Worm (Caenorhabditis elegans) whole organism, late embryonic: ENCODE measurements around the gene srt-32.

Experiments
- F13H6.1 ChIP-seq: sonication (generic microtip); optimal IDR thresholded peaks from 2 replicates; lab custom pipeline; 2016; ENCODE audit warnings: missing genetic modification characterization, missing compliant biosample characterization
- Y22D7AL.16 ChIP-seq: sonication (generic microtip); optimal IDR thresholded peaks from 2 replicates; lab custom pipeline; 2016; ENCODE audit warnings: missing genetic modification characterization, missing compliant biosample characterization
- ceh-19 ChIP-seq: fragments of 200-800 bp; sonication (Bioruptor generic); optimal IDR thresholded peaks from 2 replicates; lab custom pipeline; 2018; ENCODE audit warnings: mild to moderate bottlenecking, missing genetic modification characterization, missing compliant biosample characterization
- ceh-22 ChIP-seq: sonication (generic microtip); optimal IDR thresholded peaks from 2 replicates; lab custom pipeline; 2017; ENCODE audit warnings: missing biosample characterization, missing genetic modification characterization
- ceh-30 ChIP-seq: fragments of 150-350 bp; optimal IDR thresholded peaks from 2 replicates; lab custom pipeline; 2014; ENCODE audit warnings: missing biosample characterization, missing genetic modification characterization
- ceh-48 ChIP-seq: sonication (generic microtip); optimal IDR thresholded peaks from 2 replicates; lab custom pipeline; 2016; ENCODE audit warnings: missing genetic modification characterization, inconsistent platforms, missing compliant biosample characterization
- ceh-9 ChIP-seq: sonication (generic microtip); optimal IDR thresholded peaks from 2 replicates; lab custom pipeline; 2016; ENCODE audit warnings: mild to moderate bottlenecking, missing genetic modification characterization, inconsistent platforms, missing compliant biosample characterization
- che-1 ChIP-seq: sonication (generic microtip); optimal IDR thresholded peaks from 2 replicates; lab custom pipeline; 2016; ENCODE audit warnings: mild to moderate bottlenecking, missing genetic modification characterization, missing compliant biosample characterization
- dve-1 ChIP-seq: sonication (generic microtip); optimal IDR thresholded peaks from 2 replicates; lab custom pipeline; 2017; ENCODE audit warnings: antibody characterized with exemption, mild to moderate bottlenecking, missing genetic modification characterization, missing compliant biosample characterization
- elt-2 ChIP-seq: sonication (generic microtip); optimal IDR thresholded peaks from 2 replicates; lab custom pipeline; 2016; ENCODE audit warnings: missing genetic modification reagents, missing genetic modification characterization, missing compliant biosample characterization
- fax-1 ChIP-seq: sonication (generic microtip); optimal IDR thresholded peaks from 2 replicates; lab custom pipeline; 2016; ENCODE audit warnings: missing genotype, missing genetic modification characterization, missing compliant biosample characterization
- fkh-10 ChIP-seq: fragments of 150-350 bp; optimal IDR thresholded peaks from 2 replicates; lab custom pipeline; 2014; ENCODE audit warnings: missing biosample characterization, missing genetic modification reagents, missing genetic modification characterization
- hlh-13 ChIP-seq: fragments of 200-800 bp; sonication (Bioruptor generic); optimal IDR thresholded peaks from 2 replicates; lab custom pipeline; 2018; ENCODE audit warnings: mild to moderate bottlenecking, missing genetic modification characterization, missing compliant biosample characterization
- hlh-15 ChIP-seq: sonication (generic microtip); optimal IDR thresholded peaks from 2 replicates; lab custom pipeline; 2016; ENCODE audit warnings: missing genetic modification characterization, missing compliant biosample characterization
- hlh-6 ChIP-seq: sonication (generic microtip); optimal IDR thresholded peaks from 2 replicates; lab custom pipeline; 2016; ENCODE audit warnings: missing genotype, missing genetic modification characterization, missing compliant biosample characterization
- hlh-8 ChIP-seq: sonication (generic microtip); optimal IDR thresholded peaks from 2 replicates; lab custom pipeline; 2016; ENCODE audit warnings: missing genotype, missing genetic modification characterization, missing compliant biosample characterization
- lin-11 ChIP-seq: fragments of 200-800 bp; sonication (Bioruptor generic); optimal IDR thresholded peaks from 2 replicates; lab custom pipeline; 2018; ENCODE audit warnings: mild to moderate bottlenecking, missing genetic modification characterization, missing compliant biosample characterization
- nfya-1 ChIP-seq: sonication (generic microtip); optimal IDR thresholded peaks from 2 replicates; lab custom pipeline; 2017; ENCODE audit warnings: missing genetic modification characterization, mild to moderate bottlenecking, missing compliant biosample characterization, antibody characterized with exemption, moderate library complexity
- nhr-11 ChIP-seq: fragments of 150-350 bp; optimal IDR thresholded peaks from 2 replicates; lab custom pipeline; 2014; ENCODE audit warnings: missing biosample characterization, missing genetic modification characterization
- nhr-232 ChIP-seq: sonication (generic microtip); optimal IDR thresholded peaks from 2 replicates; lab custom pipeline; 2016; ENCODE audit warnings: missing genetic modification characterization, missing compliant biosample characterization
- npax-4 ChIP-seq: sonication (generic microtip); optimal IDR thresholded peaks from 2 replicates; lab custom pipeline; 2016; ENCODE audit warnings: missing genetic modification characterization, missing compliant biosample characterization
- pag-3 ChIP-seq: sonication (generic microtip); optimal IDR thresholded peaks from 2 replicates; lab custom pipeline; 2016; ENCODE audit warnings: missing compliant biosample characterization, missing genetic modification characterization, borderline replicate concordance
- pat-9 ChIP-seq: fragments of 200-800 bp; sonication (Bioruptor generic); optimal IDR thresholded peaks from 2 replicates; lab custom pipeline; 2018; ENCODE audit warnings: mild to moderate bottlenecking, missing genetic modification characterization, moderate library complexity, missing compliant biosample characterization
- pax-1 ChIP-seq: fragments of 150-350 bp; optimal IDR thresholded peaks from 2 replicates; lab custom pipeline; 2014; ENCODE audit warnings: missing biosample characterization, missing genetic modification characterization
- pha-4 ChIP-seq: fragments of 150-350 bp; optimal IDR thresholded peaks from 2 replicates; lab custom pipeline; 2018; ENCODE audit warnings: missing biosample characterization, missing genetic modification reagents, missing genetic modification characterization
- ref-2 ChIP-seq: sonication (generic microtip); optimal IDR thresholded peaks from 2 replicates; lab custom pipeline; 2016; ENCODE audit warnings: missing genetic modification characterization, missing compliant biosample characterization
- sdc-2 ChIP-seq: sonication (generic microtip); optimal IDR thresholded peaks from 2 replicates; lab custom pipeline; 2016; ENCODE audit warnings: missing genotype, missing genetic modification characterization, missing compliant biosample characterization
- sox-2 ChIP-seq: fragments of 200-800 bp; sonication (Bioruptor generic); IDR thresholded peaks from 2 replicates; pipeline ENCODE4 v1.3.6; 2022; ENCODE audit warnings: missing genetic modification reagents, missing genetic modification characterization, missing compliant biosample characterization
- ttx-3 ChIP-seq: sonication (generic microtip); optimal IDR thresholded peaks from 2 replicates; lab custom pipeline; 2016; ENCODE audit warnings: missing genetic modification reagents, missing genetic modification characterization, missing compliant biosample characterization
- ztf-16 ChIP-seq: sonication (generic microtip); optimal IDR thresholded peaks from 2 replicates; lab custom pipeline; 2017; ENCODE audit warnings: missing genetic modification characterization, missing compliant biosample characterization

srt-32 gene

DNA sequence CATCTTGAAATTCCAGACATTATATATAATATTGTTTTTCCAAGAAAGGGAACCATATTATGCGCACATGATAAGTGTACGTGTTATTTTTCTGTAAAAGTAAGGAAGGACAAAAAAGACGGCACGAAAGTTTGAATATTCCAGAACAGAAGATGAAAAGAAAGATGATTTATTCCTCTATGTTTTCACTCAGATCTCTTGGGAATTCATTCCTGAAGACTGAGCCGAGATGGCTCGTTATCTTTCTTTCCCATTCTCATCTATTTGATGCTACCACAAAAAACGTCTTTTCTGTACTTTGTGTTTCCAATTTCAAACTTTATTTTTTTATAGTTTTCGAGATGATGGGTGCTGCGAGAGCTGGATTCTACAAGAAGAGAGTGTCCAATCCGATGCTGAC lies 44.3 kb downstream of the srt-32 start:
- TF ChIP-seq ceh-30 (tag; lab: Kevin White, UChicago) (no peak), F13H6.1 (tag; lab: Kevin White, UChicago) (no peak), ztf-16 (tag; lab: Kevin White, UChicago) (no peak), ttx-3 (no peak), pha-4 (tag; lab: Kevin White, UChicago) (no peak), fkh-10 (GFP tag; lab: Kevin White, UChicago) (no peak), fax-1 (no peak), sdc-2 (tag; lab: Kevin White, UChicago) (no peak), Y22D7AL.16 (no peak), elt-2 (tag; lab: Kevin White, UChicago) (no peak), hlh-15 (tag; lab: Kevin White, UChicago) (no peak), nhr-232 (no peak), pag-3 (tag; lab: Kevin White, UChicago) (no peak), pax-1 (tag; lab: Kevin White, UChicago) (no peak), ceh-19 (GFP tag; lab: Kevin White, UChicago) (no peak)

- TF ChIP-seq lin-11 (tag; lab: Kevin White, UChicago) (no peak), pat-9 (no peak), ceh-22 (no peak), hlh-13 (GFP tag; lab: Kevin White, UChicago) (no peak), npax-4 (tag; lab: Kevin White, UChicago) (no peak), ztf-16 (tag; lab: Kevin White, UChicago) (no peak), hlh-8 (no peak), hlh-6 (tag; lab: Kevin White, UChicago) (no peak), nhr-232 (no peak), ceh-48 (tag; lab: Kevin White, UChicago) (no peak)
- TF ChIP-seq, all 69 proteins: peak for 0
Observed at ce11 chrV:14609643-14610042, 50.2 kb downstream of the srt-32 start, which contains the start of gene R11H6.4. Gene R11H6.4, plus strand, starts transcription at chrV:14609943.

ce11 chrV:14610781-14611180 lies 51.4 kb downstream of the srt-32 start:
- TF ChIP-seq ceh-19 (GFP tag; lab: Kevin White, UChicago) (no peak), ceh-9 (tag; lab: Kevin White, UChicago) (no peak), ref-2 (tag; lab: Kevin White, UChicago) (no peak), sox-2 (no peak), pax-1 (tag; lab: Kevin White, UChicago) (no peak), Y22D7AL.16 (no peak), nhr-11 (no peak), pat-9 (no peak), nfya-1 (tag; lab: Kevin White, UChicago) (no peak), dve-1 (tag; lab: Kevin White, UChicago) (no peak), che-1 (tag; lab: Kevin White, UChicago) (no peak)
- TF ChIP-seq, all 69 proteins: peak for 0
